Fruit fly (Drosophila melanogaster): ENCODE measurements around the gene CG11999.

- TF ChIP-seq CG33017 (tag; optimal IDR thresholded peaks at IDR 0.05): peak; percentile 57
- TF ChIP-seq cic (GFP tag; optimal IDR thresholded peaks at IDR 0.05): peak; percentile 67
- peak; percentile 68 for TF ChIP-seq CG14711 (tag; optimal IDR thresholded peaks at IDR 0.05)
- TF ChIP-seq CG11617 (GFP tag; optimal IDR thresholded peaks at IDR 0.05): peak; percentile 66
- TF ChIP-seq tj (GFP tag; optimal IDR thresholded peaks at IDR 0.05): peak; percentile 50
- peak; percentile 81 for TF ChIP-seq Hr96 (GFP tag; optimal IDR thresholded peaks at IDR 0.05)
- TF ChIP-seq Mnt (GFP tag; optimal IDR thresholded peaks at IDR 0.05): peak; percentile 97
- no peak for TF ChIP-seq cnc (optimal IDR thresholded peaks at IDR 0.05)
- TF ChIP-seq CG1620 (GFP tag; optimal IDR thresholded peaks at IDR 0.05): peak; percentile 93
Observed at dm6 chr3R:5371563-5371962, 17.0 kb upstream of the CG11999 start, which contains the start of gene Polr2F.

Measured in whole organism, adult.